Worm (Caenorhabditis elegans) whole organism, L2 larva: ENCODE results near the gene mmab-1.

Experiments
- Y55F3AM.14 ChIP-seq: fragments of 200-800 bp; sonication (Bioruptor generic); optimal IDR thresholded peaks from 2 replicates; lab custom pipeline; 2018; ENCODE audit warnings: mild to moderate bottlenecking, missing genetic modification characterization, missing compliant biosample characterization
- alr-1 ChIP-seq: fragments of 150-350 bp; optimal IDR thresholded peaks from 2 replicates; lab custom pipeline; 2014; ENCODE audit warnings: missing biosample characterization, missing genetic modification characterization
- crh-2 ChIP-seq: sonication (generic microtip); optimal IDR thresholded peaks from 2 replicates; lab custom pipeline; 2017; ENCODE audit warnings: missing biosample characterization, missing genetic modification characterization
- nhr-237 ChIP-seq: fragments of 150-350 bp; optimal IDR thresholded peaks from 2 replicates; lab custom pipeline; 2014; ENCODE audit warnings: missing biosample characterization, missing genetic modification characterization
- unc-39 ChIP-seq: fragments of 150-350 bp; optimal IDR thresholded peaks from 2 replicates; lab custom pipeline; 2014; ENCODE audit warnings: missing biosample characterization, missing genetic modification characterization

DNA sequence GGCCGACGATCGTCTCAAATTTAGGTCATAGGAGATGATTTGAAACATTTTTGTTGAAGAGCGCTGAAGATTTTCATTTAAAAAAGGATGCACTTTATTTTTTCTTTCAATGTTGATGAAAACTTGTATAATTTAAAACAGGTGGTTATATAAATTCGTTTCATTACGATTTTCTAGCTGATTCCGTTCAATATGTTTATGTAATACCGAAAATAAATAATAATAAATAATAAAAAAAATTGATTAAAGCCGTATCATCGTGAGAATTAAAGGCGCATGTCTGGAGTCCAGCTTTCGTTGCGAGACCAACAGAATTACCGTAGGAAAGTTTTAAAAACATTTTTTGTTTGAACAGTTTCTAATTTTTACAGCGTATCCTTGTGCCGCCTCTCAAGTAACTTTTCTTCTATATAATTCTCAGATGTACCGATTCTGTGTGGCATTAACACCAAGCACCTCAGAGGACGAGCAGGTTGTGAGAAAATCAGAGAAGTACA is 10.3 kb upstream of the mmab-1 start, which contains the start of the genes C26E6.12 and eri-9:
- TF ChIP-seq unc-39 (tag; lab: Kevin White, UChicago) = no peak
- TF ChIP-seq crh-2 (tag; lab: Kevin White, UChicago) = no peak
- no peak for TF ChIP-seq alr-1
- no peak for TF ChIP-seq nhr-237
- TF ChIP-seq Y55F3AM.14 (GFP tag; lab: Kevin White, UChicago) = no peak
